Worm (Caenorhabditis elegans) whole organism, young adult: ENCODE data around the gene K02F6.4.

Experiments used
- B0035.1 ChIP-seq: sonication (generic microtip); optimal IDR thresholded peaks from 2 replicates; lab custom pipeline; 2016; ENCODE audit warnings: missing genetic modification characterization, mild to moderate bottlenecking, missing compliant biosample characterization, missing genotype, missing genetic modification reagents
- B0336.3 ChIP-seq: fragments of 200-800 bp; sonication (Bioruptor generic); IDR thresholded peaks from 2 replicates; pipeline ENCODE4 v1.3.6; 2022; ENCODE audit warnings: missing genetic modification characterization, missing compliant biosample characterization
- F33H1.4 ChIP-seq: fragments of 200-800 bp; sonication (Bioruptor generic); IDR thresholded peaks from 2 replicates; pipeline ENCODE4 v1.3.6; 2022; ENCODE audit warnings: missing genetic modification reagents, missing genetic modification characterization, missing compliant biosample characterization
- F37B4.10 ChIP-seq: fragments of 200-800 bp; sonication (Bioruptor generic); IDR thresholded peaks from 2 replicates; pipeline ENCODE4 v1.3.6; 2022; ENCODE audit warnings: missing genetic modification characterization, missing compliant biosample characterization
- K11D2.4 ChIP-seq: fragments of 200-800 bp; sonication (Bioruptor generic); IDR thresholded peaks from 2 replicates; pipeline ENCODE4 v1.3.6; 2022; ENCODE audit warnings: missing genetic modification reagents, missing genetic modification characterization, missing compliant biosample characterization
- Y67H2A.10 ChIP-seq: fragments of 200-800 bp; sonication (Bioruptor generic); conservative IDR thresholded peaks from 2 replicates; pipeline ENCODE4 v1.3.6; 2022; ENCODE audit warnings: missing genetic modification reagents, missing genetic modification characterization, missing compliant biosample characterization
- akir-1 ChIP-seq: fragments of 200-800 bp; sonication (Bioruptor generic); optimal IDR thresholded peaks from 2 replicates; lab custom pipeline; 2018; ENCODE audit warnings: mild to moderate bottlenecking, missing genetic modification characterization, moderate library complexity, missing compliant biosample characterization
- athp-1 ChIP-seq: sonication (generic microtip); optimal IDR thresholded peaks from 2 replicates; lab custom pipeline; 2017; ENCODE audit warnings: mild to moderate bottlenecking, missing genetic modification characterization, missing compliant biosample characterization
- attf-5 ChIP-seq: fragments of 200-800 bp; sonication (Bioruptor generic); optimal IDR thresholded peaks from 2 replicates; lab custom pipeline; 2018; ENCODE audit warnings: mild to moderate bottlenecking, missing genetic modification characterization, missing compliant biosample characterization
- cebp-1 ChIP-seq, 2 experiments: fragments of 200-800 bp in 1 of 2; sonication (Bioruptor generic) in 1 of 2; sonication (generic microtip) in 1 of 2; IDR thresholded peaks in 1 of 2; optimal IDR thresholded peaks in 1 of 2; 2 replicates each; pipeline versions ENCODE4 v1.3.6 to Lab custom; 2017 to 2022; ENCODE audit warnings: missing compliant biosample characterization in 2 of 2, missing genetic modification characterization in 2 of 2, mild to moderate bottlenecking in 1 of 2, missing genetic modification reagents in 1 of 2, moderate library complexity in 1 of 2
- ceh-100 ChIP-seq: fragments of 200-800 bp; sonication (Bioruptor generic); IDR thresholded peaks from 2 replicates; pipeline ENCODE4 v1.3.6; 2022; ENCODE audit warnings: missing genetic modification reagents, missing genetic modification characterization, missing compliant biosample characterization
- dpl-1 ChIP-seq: fragments of 150-350 bp; optimal IDR thresholded peaks from 2 replicates; lab custom pipeline; 2014; ENCODE audit warnings: missing biosample characterization, missing genetic modification reagents, missing genetic modification characterization
- efl-1 ChIP-seq: fragments of 150-350 bp; optimal IDR thresholded peaks from 2 replicates; lab custom pipeline; 2014; ENCODE audit warnings: missing biosample characterization, missing genetic modification reagents, missing genetic modification characterization
- egl-44 ChIP-seq: fragments of 200-800 bp; sonication (Bioruptor generic); IDR thresholded peaks from 2 replicates; pipeline ENCODE4 v1.3.6; 2022; ENCODE audit warnings: missing genetic modification reagents, missing genetic modification characterization, missing compliant biosample characterization
- gei-17 ChIP-seq: fragments of 200-800 bp; sonication (Bioruptor generic); optimal IDR thresholded peaks from 2 replicates; lab custom pipeline; 2018; ENCODE audit warnings: mild to moderate bottlenecking, missing genetic modification characterization, missing compliant biosample characterization
- him-1 ChIP-seq: sonication (generic microtip); optimal IDR thresholded peaks from 2 replicates; lab custom pipeline; 2016; ENCODE audit warnings: missing genotype, missing genetic modification reagents, missing genetic modification characterization, missing compliant biosample characterization
- hmg-20 ChIP-seq: fragments of 200-800 bp; sonication (Bioruptor generic); IDR thresholded peaks from 2 replicates; pipeline ENCODE4 v1.3.6; 2022; ENCODE audit warnings: missing genetic modification reagents, missing genetic modification characterization, missing compliant biosample characterization
- hrde-1 ChIP-seq: sonication (generic microtip); optimal IDR thresholded peaks from 2 replicates; lab custom pipeline; 2016; ENCODE audit warnings: missing genetic modification characterization, mild to moderate bottlenecking, missing compliant biosample characterization, moderate library complexity, missing genotype, missing genetic modification reagents, borderline replicate concordance
- lin-35 ChIP-seq, 3 experiments: fragments of 150-350 bp in 2 of 3; sonication (generic microtip) in 1 of 3; optimal IDR thresholded peaks; 2 replicates each; lab custom pipeline; 2014 to 2018; ENCODE audit warnings: missing biosample characterization in 3 of 3, missing genetic modification characterization in 3 of 3, missing genetic modification reagents in 3 of 3
- lin-54 ChIP-seq: fragments of 200-800 bp; sonication (Bioruptor generic); optimal IDR thresholded peaks from 2 replicates; lab custom pipeline; 2018; ENCODE audit warnings: mild to moderate bottlenecking, missing genetic modification characterization, missing compliant biosample characterization
- lir-1 ChIP-seq: fragments of 200-800 bp; sonication (Bioruptor generic); conservative IDR thresholded peaks from 2 replicates; pipeline ENCODE4 v1.3.6; 2022; ENCODE audit warnings: missing genetic modification reagents, missing genetic modification characterization, missing compliant biosample characterization
- lsl-1 ChIP-seq: fragments of 200-800 bp; sonication (Bioruptor generic); optimal IDR thresholded peaks from 2 replicates; lab custom pipeline; 2018; ENCODE audit warnings: mild to moderate bottlenecking, missing genetic modification characterization, moderate library complexity, missing compliant biosample characterization
- madf-8 ChIP-seq: fragments of 200-800 bp; sonication (Bioruptor generic); conservative IDR thresholded peaks from 2 replicates; pipeline ENCODE4 v1.3.6; 2022; ENCODE audit warnings: missing genetic modification reagents, missing genetic modification characterization, missing compliant biosample characterization
- mcd-1 ChIP-seq: fragments of 200-800 bp; sonication (Bioruptor generic); IDR thresholded peaks from 2 replicates; pipeline ENCODE4 v1.3.6; 2022; ENCODE audit warnings: missing genetic modification reagents, missing genetic modification characterization, missing compliant biosample characterization
- nhr-80 ChIP-seq: sonication (generic microtip); optimal IDR thresholded peaks from 2 replicates; lab custom pipeline; 2016; ENCODE audit warnings: missing genetic modification characterization, missing compliant biosample characterization
- pbrm-1 ChIP-seq: fragments of 200-800 bp; sonication (Bioruptor generic); IDR thresholded peaks from 2 replicates; pipeline ENCODE4 v1.3.6; 2022; ENCODE audit warnings: missing genetic modification reagents, missing genetic modification characterization, missing compliant biosample characterization
- pha-4 ChIP-seq: fragments of 150-350 bp; sonication (generic microtip); optimal IDR thresholded peaks from 2 replicates; lab custom pipeline; 2014; ENCODE audit warnings: missing biosample characterization, missing genetic modification reagents, missing genetic modification characterization
- rcor-1 ChIP-seq: fragments of 200-800 bp; sonication (Bioruptor generic); IDR thresholded peaks from 2 replicates; pipeline ENCODE4 v1.3.6; 2022; ENCODE audit warnings: missing genetic modification reagents, missing genetic modification characterization, missing compliant biosample characterization
- sea-2 ChIP-seq: fragments of 200-800 bp; sonication (Bioruptor generic); IDR thresholded peaks from 2 replicates; pipeline ENCODE4 v1.3.6; 2022; ENCODE audit warnings: missing genetic modification characterization, missing compliant biosample characterization
- snpc-1.1 ChIP-seq: sonication (generic microtip); optimal IDR thresholded peaks from 2 replicates; lab custom pipeline; 2017; ENCODE audit warnings: missing genetic modification characterization, mild to moderate bottlenecking, missing compliant biosample characterization, antibody characterized with exemption, moderate library complexity, missing genotype, missing genetic modification reagents; ENCODE audit not compliant: insufficient read depth
- snpc-1.3 ChIP-seq: sonication (generic microtip); optimal IDR thresholded peaks from 2 replicates; lab custom pipeline; 2017; ENCODE audit warnings: missing genetic modification characterization, mild to moderate bottlenecking, missing compliant biosample characterization, antibody characterized with exemption, moderate library complexity, missing genotype, missing genetic modification reagents; ENCODE audit not compliant: insufficient read depth
- snpc-4 ChIP-seq, 5 experiments: fragments of 150-350 bp in 1 of 5; sonication (generic microtip) in 4 of 5; optimal IDR thresholded peaks; 2 replicates each; lab custom pipeline; 2014 to 2018; ENCODE audit warnings: missing genetic modification characterization in 5 of 5, missing biosample characterization in 3 of 5, antibody characterized with exemption in 2 of 5, mild to moderate bottlenecking in 2 of 5, missing compliant biosample characterization in 2 of 5, missing genotype in 2 of 5, moderate library complexity in 2 of 5, missing genetic modification reagents in 1 of 5
- tbx-9 ChIP-seq: sonication (generic microtip); optimal IDR thresholded peaks from 2 replicates; lab custom pipeline; 2016; ENCODE audit warnings: borderline replicate concordance, missing genetic modification characterization, inconsistent platforms, missing compliant biosample characterization
- unc-62 ChIP-seq: fragments of 150-350 bp; optimal IDR thresholded peaks from 2 replicates; lab custom pipeline; 2014; ENCODE audit warnings: missing biosample characterization, missing genetic modification reagents, missing genetic modification characterization
- ztf-3 ChIP-seq: fragments of 200-800 bp; sonication (Bioruptor generic); optimal IDR thresholded peaks from 2 replicates; lab custom pipeline; 2018; ENCODE audit warnings: mild to moderate bottlenecking, missing genetic modification characterization, missing compliant biosample characterization
- ztf-6 ChIP-seq: fragments of 200-800 bp; sonication (Bioruptor generic); IDR thresholded peaks from 2 replicates; pipeline ENCODE4 v1.3.6; 2022; ENCODE audit warnings: missing genetic modification reagents, missing genetic modification characterization, missing compliant biosample characterization

Gene K02F6.4

ce11 chrII:2564899-2565298 lies 26.6 kb downstream of the K02F6.4 start, which contains the start of gene usp-39 (continued):
- peak; percentile 66 for TF ChIP-seq snpc-1.3 (tag; lab: Kevin White, UChicago)
- no peak for TF ChIP-seq ztf-3 (GFP tag; lab: Kevin White, UChicago)
- peak; percentile 55 for TF ChIP-seq efl-1
- TF ChIP-seq F37B4.10 (GFP tag; lab: Robert Waterston, UW), result no peak
- TF ChIP-seq K11D2.4 (GFP tag; lab: Robert Waterston, UW), result peak; percentile 54; the same call in 1 of the 2 replicates
- no peak for TF ChIP-seq cebp-1 (GFP tag; IDR thresholded peaks at IDR 0.05; lab: Robert Waterston, UW)
- TF ChIP-seq cebp-1 (tag; optimal IDR thresholded peaks at IDR 0.05; lab: Kevin White, UChicago), result peak; percentile 66
- peak; percentile 39 for TF ChIP-seq gei-17 (GFP tag; lab: Kevin White, UChicago)
- no peak for TF ChIP-seq egl-44
- TF ChIP-seq lsl-1, result peak; percentile 62
- 0 out of 2 replicates have a peak, but pooled peaks have one; percentile 33 for TF ChIP-seq pbrm-1 (GFP tag; lab: Robert Waterston, UW)
- TF ChIP-seq hmg-20, result 0 out of 2 replicates have a peak, but pooled peaks have one; percentile 26
- peak; percentile 69 for TF ChIP-seq rcor-1 (GFP tag; lab: Robert Waterston, UW)
- TF ChIP-seq B0336.3, result 0 out of 2 replicates have a peak, but pooled peaks have one; percentile 57
- TF ChIP-seq tbx-9 (tag; lab: Kevin White, UChicago), result no peak
- peak; percentile 45 for TF ChIP-seq snpc-1.1 (tag; lab: Kevin White, UChicago)
- no peak for TF ChIP-seq nhr-80 (tag; lab: Kevin White, UChicago)
- no peak for TF ChIP-seq akir-1 (GFP tag; lab: Kevin White, UChicago)
- TF ChIP-seq hrde-1 (tag; lab: Kevin White, UChicago), result no peak
- peak; percentile 43 for TF ChIP-seq madf-8 (GFP tag; lab: Robert Waterston, UW)
- TF ChIP-seq snpc-4 (GFP tag; optimal IDR thresholded peaks at IDR 0.05; lab: Kevin White, UChicago), result peak; percentile 60
- peak in 1 of 4 experiments; percentile 54 for TF ChIP-seq snpc-4 (tag; optimal IDR thresholded peaks at IDR 0.05; lab: Kevin White, UChicago)
- peak; percentile 52 for TF ChIP-seq dpl-1 (GFP tag; lab: Kevin White, UChicago)
- TF ChIP-seq attf-5 (GFP tag; lab: Kevin White, UChicago), result no peak
- TF ChIP-seq ztf-6 (GFP tag; lab: Robert Waterston, UW), result no peak
- no peak for TF ChIP-seq Y67H2A.10
- TF ChIP-seq unc-62, result no peak
- peak; percentile 25; the same call in 1 of the 2 replicates for TF ChIP-seq ceh-100 (GFP tag; lab: Robert Waterston, UW)
- TF ChIP-seq lin-54, result peak; percentile 84
- peak; percentile 79 for TF ChIP-seq pha-4 (tag; lab: Kevin White, UChicago)
- TF ChIP-seq mcd-1 (GFP tag; lab: Robert Waterston, UW), result peak; percentile 85
- TF ChIP-seq sea-2 (GFP tag; lab: Robert Waterston, UW), result no peak
- peak; percentile 53 for TF ChIP-seq F33H1.4 (GFP tag; lab: Robert Waterston, UW)
- TF ChIP-seq him-1 (tag; lab: Kevin White, UChicago), result peak; percentile 25
- TF ChIP-seq B0035.1, result no peak
- TF ChIP-seq lir-1 (GFP tag; lab: Robert Waterston, UW), result peak; percentile 46; the same call in 1 of the 2 replicates
- peak; percentile 47 for TF ChIP-seq athp-1 (tag; lab: Kevin White, UChicago)
- TF ChIP-seq lin-35 (GFP tag; optimal IDR thresholded peaks at IDR 0.05; lab: Kevin White, UChicago), result peak in 1 of 3 experiments; percentile 89
- TF ChIP-seq, all 124 proteins: peak for 31
